Worm (Caenorhabditis elegans) whole organism, L4/young adult: ENCODE measurements around the gene nas-8.
A peak's percentile ranks its signal among the peaks of the same experiment; 100 is the strongest.

Source experiments
- W03F9.2 ChIP-seq: fragments of 150-350 bp; optimal IDR thresholded peaks from 2 replicates; lab custom pipeline; 2014; ENCODE audit warnings: missing biosample characterization, missing genetic modification characterization
- dao-5 ChIP-seq: sonication (generic microtip); optimal IDR thresholded peaks from 2 replicates; lab custom pipeline; 2016; ENCODE audit warnings: missing genotype, missing genetic modification characterization, moderate library complexity, missing compliant biosample characterization
- him-1 ChIP-seq: sonication (generic microtip); optimal IDR thresholded peaks from 2 replicates; lab custom pipeline; 2016; ENCODE audit warnings: missing genotype, missing genetic modification reagents, missing genetic modification characterization, missing compliant biosample characterization

nas-8 gene

ce11 chrIV:7114599-7114998, at the start of gene nas-8:
Gene nas-8, plus strand, starts transcription at chrIV:7114899.
- no peak for TF ChIP-seq dao-5 (tag; lab: Kevin White, UChicago)
- TF ChIP-seq W03F9.2 (tag; lab: Kevin White, UChicago), result no peak
- no peak for TF ChIP-seq him-1

ce11 chrIV:7065022-7065421, 49.7 kb upstream of the nas-8 start, which contains the start of gene Y43B11AL.1:
Gene Y43B11AL.1, plus strand, starts transcription at chrIV:7065322.
- TF ChIP-seq him-1 (no peak), W03F9.2 (tag; lab: Kevin White, UChicago) (no peak), dao-5 (tag; lab: Kevin White, UChicago) (no peak)

- no peak for TF ChIP-seq him-1
- TF ChIP-seq W03F9.2 (tag; lab: Kevin White, UChicago), result no peak
- TF ChIP-seq dao-5 (tag; lab: Kevin White, UChicago), result no peak
These were observed 47.3 kb upstream of the nas-8 start for ce11 chrIV:7067446-7067845.

ce11 chrIV:7072110-7072509, 42.6 kb upstream of the nas-8 start, which contains the start of gene srg-48:
Gene srg-48, plus strand, starts transcription at chrIV:7072410.
- TF ChIP-seq him-1, result no peak
- no peak for TF ChIP-seq dao-5 (tag; lab: Kevin White, UChicago)
- no peak for TF ChIP-seq W03F9.2 (tag; lab: Kevin White, UChicago)

- TF ChIP-seq him-1, result no peak
- no peak for TF ChIP-seq dao-5 (tag; lab: Kevin White, UChicago)
These were observed 39.6 kb upstream of the nas-8 start, which contains the start of gene srg-50 for ce11 chrIV:7075063-7075462. Gene srg-50, minus strand, starts transcription at chrIV:7075163.

ce11 chrIV:7081214-7081613, 33.5 kb upstream of the nas-8 start, which contains the start of gene Y43B11AR.1:
Gene Y43B11AR.1, plus strand, starts transcription at chrIV:7081514.
- TF ChIP-seq him-1 (no peak), W03F9.2 (tag; lab: Kevin White, UChicago) (no peak), dao-5 (tag; lab: Kevin White, UChicago) (no peak)

- TF ChIP-seq W03F9.2 (tag; lab: Kevin White, UChicago), result peak; percentile 3
- TF ChIP-seq dao-5 (tag; lab: Kevin White, UChicago), result peak; percentile 62
- no peak for TF ChIP-seq him-1
These were observed 31.3 kb upstream of the nas-8 start, which contains the start of gene Y43B11AR.3 for ce11 chrIV:7083382-7083784. Gene Y43B11AR.3, minus strand, starts transcription at chrIV:7083716.

- TF ChIP-seq him-1 (no peak), dao-5 (tag; lab: Kevin White, UChicago) (no peak), W03F9.2 (tag; lab: Kevin White, UChicago) (no peak)
These were observed 30.7 kb upstream of the nas-8 start for ce11 chrIV:7083976-7084375.

ce11 chrIV:7084632-7085160, 30.0 kb upstream of the nas-8 start, which contains the start of gene rps-4:
Gene rps-4, minus strand, starts transcription at chrIV:7084682.
- TF ChIP-seq dao-5 (tag; lab: Kevin White, UChicago), result no peak
- TF ChIP-seq W03F9.2 (tag; lab: Kevin White, UChicago), result peak; percentile 97
- peak; percentile 56 for TF ChIP-seq him-1

ce11 chrIV:7094216-7094758, 20.4 kb upstream of the nas-8 start, which contains the start of gene deb-1:
Gene deb-1, minus strand, starts transcription at chrIV:7094266.
- TF ChIP-seq him-1, result no peak
- no peak for TF ChIP-seq W03F9.2 (tag; lab: Kevin White, UChicago)
- no peak for TF ChIP-seq dao-5 (tag; lab: Kevin White, UChicago)

- no peak for TF ChIP-seq him-1
- TF ChIP-seq W03F9.2 (tag; lab: Kevin White, UChicago), result no peak
- TF ChIP-seq dao-5 (tag; lab: Kevin White, UChicago), result no peak
These were observed 19.2 kb upstream of the nas-8 start for ce11 chrIV:7095396-7095964.

- no peak for TF ChIP-seq dao-5 (tag; lab: Kevin White, UChicago)
- TF ChIP-seq W03F9.2 (tag; lab: Kevin White, UChicago), result no peak
- TF ChIP-seq him-1, result no peak
These were observed 18.6 kb upstream of the nas-8 start for ce11 chrIV:7096097-7096496.

ce11 chrIV:7097450-7097849, 17.2 kb upstream of the nas-8 start:
- TF ChIP-seq dao-5 (tag; lab: Kevin White, UChicago), result no peak
- no peak for TF ChIP-seq W03F9.2 (tag; lab: Kevin White, UChicago)
- TF ChIP-seq him-1, result no peak

ce11 chrIV:7098509-7099065, 16.1 kb upstream of the nas-8 start, which contains the start of gene ZC477.4:
Gene ZC477.4, minus strand, starts transcription at chrIV:7098784.
- TF ChIP-seq dao-5 (tag; lab: Kevin White, UChicago) (no peak), him-1 (no peak), W03F9.2 (tag; lab: Kevin White, UChicago) (no peak)
